Fruit fly (Drosophila melanogaster): ENCODE data around the gene lsn.

The lsn gene

dm6 chr3R:21856098-21856872, 8.7 kb upstream of the lsn start, which contains the start of gene glec (continued):
- TF ChIP-seq CG7271 (tag; optimal IDR thresholded peaks at IDR 0.05): no peak
- TF ChIP-seq mam (GFP tag; optimal IDR thresholded peaks at IDR 0.05): no peak
- peak; percentile 60 for TF ChIP-seq vvl (GFP tag; IDR thresholded peaks at IDR 0.05)
- no peak for TF ChIP-seq pan (optimal IDR thresholded peaks at IDR 0.05)
- peak in 1 of 2 experiments; percentile 59 for TF ChIP-seq pan (GFP tag; optimal IDR thresholded peaks at IDR 0.05 in 1 of 2, IDR thresholded peaks at IDR 0.05 in 1 of 2)
- peak; percentile 70 for TF ChIP-seq pzg (GFP tag; optimal IDR thresholded peaks at IDR 0.05)
- TF ChIP-seq Scr (GFP tag; IDR thresholded peaks at IDR 0.05; ENCODE audit: partially characterized antibody): peak; percentile 56
- TF ChIP-seq CG10543 (GFP tag; optimal IDR thresholded peaks at IDR 0.05): peak; percentile 10
- TF ChIP-seq mld (GFP tag; IDR thresholded peaks at IDR 0.05; ENCODE audit: partially characterized antibody): no peak
- TF ChIP-seq CG32532 (GFP tag; IDR thresholded peaks at IDR 0.05): peak; percentile 63
- TF ChIP-seq CG18476 (GFP tag; optimal IDR thresholded peaks at IDR 0.05): no peak
- peak; percentile 61 for TF ChIP-seq CG7987 (GFP tag; optimal IDR thresholded peaks at IDR 0.05)
- peak; percentile 100 for TF ChIP-seq CG3163 (GFP tag; optimal IDR thresholded peaks at IDR 0.05)
- peak; percentile 45; the same call in 1 of the 2 replicates for TF ChIP-seq CG1024 (GFP tag; IDR thresholded peaks at IDR 0.05)
- TF ChIP-seq CG1647 (GFP tag; optimal IDR thresholded peaks at IDR 0.05): peak; percentile 40
- peak; percentile 11 for TF ChIP-seq CG9817 (tag; optimal IDR thresholded peaks at IDR 0.05)
- TF ChIP-seq gsb (GFP tag; IDR thresholded peaks at IDR 0.05): peak; percentile 32; the same call in 1 of the 2 replicates
- TF ChIP-seq dmrt99B (tag; optimal IDR thresholded peaks at IDR 0.05): peak; percentile 21
- TF ChIP-seq stwl (tag; optimal IDR thresholded peaks at IDR 0.05): peak; percentile 70
- peak; percentile 51 for TF ChIP-seq HLH4C (GFP tag; IDR thresholded peaks at IDR 0.05; ENCODE audit: partially characterized antibody)
- no peak for TF ChIP-seq pita (GFP tag; optimal IDR thresholded peaks at IDR 0.05)
- TF ChIP-seq Drgx (GFP tag; IDR thresholded peaks at IDR 0.05): peak; percentile 41; the same call in 1 of the 2 replicates
- no peak for TF ChIP-seq D19B (GFP tag; optimal IDR thresholded peaks at IDR 0.05)
- TF ChIP-seq HHEX (GFP tag; optimal IDR thresholded peaks at IDR 0.05): peak; percentile 5
- TF ChIP-seq CG12942 (GFP tag; optimal IDR thresholded peaks at IDR 0.05): peak; percentile 16
- no peak for TF ChIP-seq p53 (GFP tag; optimal IDR thresholded peaks at IDR 0.05)
- TF ChIP-seq slbo (GFP tag; IDR thresholded peaks at IDR 0.05): peak; percentile 46; the same call in 1 of the 2 replicates
- peak; percentile 34 for TF ChIP-seq CG17385 (GFP tag; optimal IDR thresholded peaks at IDR 0.05)
- no peak for TF ChIP-seq CG10209 (GFP tag; optimal IDR thresholded peaks at IDR 0.05)
- no peak; the same call in 3 of the 4 replicates for TF ChIP-seq Gug (GFP tag; IDR thresholded peaks at IDR 0.05)
- peak; percentile 28 for TF ChIP-seq NfI (GFP tag; optimal IDR thresholded peaks at IDR 0.05)
- no peak for TF ChIP-seq CG1233 (GFP tag; optimal IDR thresholded peaks at IDR 0.05)
- 0 out of 2 replicates have a peak, but pooled peaks have one; percentile 28 for TF ChIP-seq wor (GFP tag; IDR thresholded peaks at IDR 0.05)
- TF ChIP-seq lmd (GFP tag; IDR thresholded peaks at IDR 0.05): no peak; the same call in 1 of the 2 replicates
- peak; percentile 60 for TF ChIP-seq Fer1 (GFP tag; optimal IDR thresholded peaks at IDR 0.05)
- peak; percentile 7 for TF ChIP-seq CG1792 (GFP tag; optimal IDR thresholded peaks at IDR 0.05)
- TF ChIP-seq grn (GFP tag; optimal IDR thresholded peaks at IDR 0.05): peak; percentile 7
- peak; percentile 43 for TF ChIP-seq Oli (tag; optimal IDR thresholded peaks at IDR 0.05)
- TF ChIP-seq CG42726 (GFP tag; IDR thresholded peaks at IDR 0.05; ENCODE audit: partially characterized antibody): peak; percentile 91
- no peak for TF ChIP-seq sens-2 (GFP tag; IDR thresholded peaks at IDR 0.05)
- peak in 1 of 2 experiments; percentile 8 for TF ChIP-seq bsh (GFP tag; optimal IDR thresholded peaks at IDR 0.05)
- peak; percentile 11 for TF ChIP-seq CG12236 (GFP tag; optimal IDR thresholded peaks at IDR 0.05)
- TF ChIP-seq vnd (GFP tag; IDR thresholded peaks at IDR 0.05; ENCODE audit: partially characterized antibody): peak; percentile 17; the same call in 1 of the 3 replicates
- peak; percentile 5 for TF ChIP-seq ewg (GFP tag; optimal IDR thresholded peaks at IDR 0.05)
- TF ChIP-seq run (tag; optimal IDR thresholded peaks at IDR 0.05): no peak
- peak; percentile 60; the same call in 1 of the 2 replicates for TF ChIP-seq CG4360 (GFP tag; IDR thresholded peaks at IDR 0.05)
- TF ChIP-seq Sox102F (GFP tag; optimal IDR thresholded peaks at IDR 0.05): peak; percentile 36
- peak; percentile 99 for TF ChIP-seq Jarid2 (GFP tag; optimal IDR thresholded peaks at IDR 0.05)
